Fruit fly (Drosophila melanogaster) whole organism, prepupa: Measurements from ENCODE around the gene CG34342.

Source experiments
- Blimp-1 ChIP-seq: fragments of 200-800 bp; sonication (Bioruptor generic); optimal IDR thresholded peaks from 3 replicates; lab custom pipeline; 2017; ENCODE audit warnings: missing biosample characterization, missing genetic modification characterization, mild to moderate bottlenecking, moderate library complexity, missing genetic modification reagents
- CG10631 ChIP-seq: fragments of 200-800 bp; sonication (Bioruptor generic); optimal IDR thresholded peaks from 2 replicates; lab custom pipeline; 2016; ENCODE audit warnings: missing biosample characterization, missing genetic modification characterization
- CG11902 ChIP-seq: fragments of 200-800 bp; sonication (Bioruptor generic); optimal IDR thresholded peaks from 3 replicates; lab custom pipeline; 2016; ENCODE audit warnings: missing biosample characterization, missing genetic modification characterization
- CG6163 ChIP-seq: fragments of 200-800 bp; sonication (Bioruptor generic); IDR thresholded peaks from 3 replicates; pipeline ENCODE4 v1.3.6; 2022; ENCODE audit warnings: missing biosample characterization, missing genetic modification characterization
- CG6276 ChIP-seq: fragments of 200-800 bp; sonication (Bioruptor generic); optimal IDR thresholded peaks from 2 replicates; lab custom pipeline; 2017; ENCODE audit warnings: missing biosample characterization, mild to moderate bottlenecking, missing genetic modification characterization
- CG6792 ChIP-seq: fragments of 200-800 bp; sonication (Bioruptor generic); optimal IDR thresholded peaks from 3 replicates; lab custom pipeline; 2016; ENCODE audit warnings: missing biosample characterization, missing genetic modification characterization
- CG6854 ChIP-seq: fragments of 200-800 bp; sonication (Bioruptor generic); optimal IDR thresholded peaks from 2 replicates; lab custom pipeline; 2017; ENCODE audit warnings: missing biosample characterization, mild to moderate bottlenecking, missing genetic modification characterization
- CG7368 ChIP-seq: fragments of 200-800 bp; sonication (Bioruptor generic); optimal IDR thresholded peaks from 3 replicates; lab custom pipeline; 2016; ENCODE audit warnings: missing biosample characterization, missing genetic modification characterization
- CG8632 ChIP-seq: fragments of 200-800 bp; sonication (Bioruptor generic); optimal IDR thresholded peaks from 3 replicates; lab custom pipeline; 2016; ENCODE audit warnings: missing biosample characterization, missing genetic modification characterization
- Eip78C ChIP-seq: fragments of 200-800 bp; sonication (Bioruptor generic); peaks from one replicate; lab custom pipeline; 2016; ENCODE audit warnings: missing biosample characterization, missing genetic modification characterization
- Eip93F ChIP-seq: fragments of 200-800 bp; sonication (Bioruptor generic); optimal IDR thresholded peaks from 2 replicates; lab custom pipeline; 2016; ENCODE audit warnings: missing biosample characterization, mild to moderate bottlenecking, missing genetic modification characterization
- Gug ChIP-seq: fragments of 200-800 bp; sonication (Bioruptor generic); IDR thresholded peaks from 2 replicates; pipeline ENCODE4 v1.3.6; 2022; ENCODE audit warnings: missing biosample characterization, missing genetic modification characterization
- Hr38 ChIP-seq: sonication (Bioruptor generic); optimal IDR thresholded peaks from 2 replicates; lab custom pipeline; 2016; ENCODE audit warnings: missing biosample characterization, missing genetic modification characterization
- Lpt ChIP-seq: fragments of 200-800 bp; sonication (Bioruptor generic); optimal IDR thresholded peaks from 3 replicates; lab custom pipeline; 2016; ENCODE audit warnings: missing biosample characterization, missing genetic modification characterization
- Smox ChIP-seq: fragments of 200-800 bp; sonication (Bioruptor generic); optimal IDR thresholded peaks from 3 replicates; lab custom pipeline; 2016; ENCODE audit warnings: missing biosample characterization, missing genetic modification characterization
- achi ChIP-seq: fragments of 200-800 bp; sonication (Bioruptor generic); optimal IDR thresholded peaks from 3 replicates; lab custom pipeline; 2016; ENCODE audit warnings: missing biosample characterization, missing genetic modification characterization
- cyc ChIP-seq: fragments of 200-800 bp; sonication (Bioruptor generic); optimal IDR thresholded peaks from 3 replicates; lab custom pipeline; 2016; ENCODE audit warnings: missing biosample characterization, missing genetic modification characterization
- fd59A ChIP-seq: fragments of 200-800 bp; sonication (Bioruptor generic); optimal IDR thresholded peaks from 2 replicates; lab custom pipeline; 2017; ENCODE audit warnings: missing biosample characterization, mild to moderate bottlenecking, missing genetic modification characterization, missing genetic modification reagents
- fkh ChIP-seq: fragments of 200-800 bp; sonication (Bioruptor generic); optimal IDR thresholded peaks from 3 replicates; lab custom pipeline; 2017; ENCODE audit warnings: missing biosample characterization, mild to moderate bottlenecking, missing genetic modification characterization, moderate library complexity
- salr ChIP-seq, 2 experiments: fragments of 200-800 bp; sonication (Bioruptor generic); optimal IDR thresholded peaks; 3 replicates each; lab custom pipeline; 2016 to 2018; ENCODE audit warnings: missing biosample characterization in 2 of 2, missing genetic modification characterization in 2 of 2, mild to moderate bottlenecking in 1 of 2
- ss ChIP-seq, 2 experiments: fragments of 200-800 bp; sonication (Bioruptor generic); optimal IDR thresholded peaks; 2 replicates in 1 of 2; 3 replicates in 1 of 2; lab custom pipeline; 2017 to 2018; ENCODE audit warnings: mild to moderate bottlenecking in 2 of 2, missing biosample characterization in 2 of 2, missing genetic modification characterization in 2 of 2, moderate library complexity in 1 of 2
- svp ChIP-seq: fragments of 200-800 bp; sonication (Bioruptor generic); peaks from one replicate; lab custom pipeline; 2016; ENCODE audit warnings: missing biosample characterization, missing genetic modification characterization
- vri ChIP-seq: fragments of 200-800 bp; sonication (Bioruptor generic); optimal IDR thresholded peaks from 3 replicates; lab custom pipeline; 2016; ENCODE audit warnings: missing biosample characterization, mild to moderate bottlenecking, missing genetic modification characterization

Gene CG34342

DNA sequence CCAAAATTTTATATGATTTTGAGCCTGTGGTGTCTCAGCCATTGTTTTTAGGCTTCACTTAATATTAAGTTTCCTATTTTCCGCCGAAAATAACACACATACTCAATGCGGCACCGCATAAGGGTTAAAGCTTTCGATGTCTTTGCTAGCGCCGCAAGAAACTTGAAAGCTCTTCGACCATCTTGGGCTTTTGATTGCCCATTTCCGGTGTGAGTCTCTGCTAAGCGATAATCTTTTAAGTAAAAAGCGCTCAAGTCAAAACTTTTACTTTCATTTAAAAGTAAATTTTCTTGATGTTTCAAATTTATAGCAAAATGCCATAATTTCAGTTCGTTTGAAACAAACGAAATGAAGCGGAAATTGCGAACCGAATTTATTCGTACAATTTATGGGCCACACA lies 1.3 kb upstream of the CG34342 start (continued):
- TF ChIP-seq cyc (GFP tag; lab: Kevin White, UChicago) (peak; percentile 85), salr (GFP tag; optimal IDR thresholded peaks at IDR 0.05; lab: Kevin White, UChicago) (peak in 1 of 2 experiments; percentile 67), fd59A (GFP tag; lab: Kevin White, UChicago) (peak; percentile 32), fkh (GFP tag; lab: Kevin White, UChicago) (no peak), CG8632 (GFP tag; lab: Kevin White, UChicago) (peak; percentile 57), CG10631 (GFP tag; lab: Kevin White, UChicago) (peak; percentile 59), CG6276 (GFP tag; lab: Kevin White, UChicago) (no peak)

DNA sequence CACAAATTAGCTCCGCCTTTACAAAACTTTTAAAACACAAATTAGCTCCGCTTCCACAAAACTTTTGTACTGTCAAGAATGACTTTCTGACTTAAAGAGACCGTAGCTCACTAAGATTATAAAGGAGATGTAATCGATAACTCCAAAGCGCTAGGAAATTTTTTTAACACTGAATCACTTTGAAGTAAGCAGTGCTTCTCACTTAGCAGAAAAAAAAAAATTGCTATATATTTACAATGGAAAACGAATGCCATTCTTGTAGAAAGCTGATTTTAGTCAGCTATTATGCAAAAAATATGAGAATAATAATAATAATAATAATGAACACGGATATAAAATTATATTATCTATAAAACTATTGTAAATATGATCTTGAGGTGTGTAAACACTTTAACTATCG lies 11.8 kb downstream of the CG34342 start, which contains the start of gene blanks:
Gene blanks (minus strand): TSS at position 101 of the 400 bp plus-strand sequence.
- TF ChIP-seq Smox, result no peak
- TF ChIP-seq fd59A (GFP tag; lab: Kevin White, UChicago), result no peak
- TF ChIP-seq ss (GFP tag; optimal IDR thresholded peaks at IDR 0.05; lab: Kevin White, UChicago), result no peak
- no peak for TF ChIP-seq achi (GFP tag; lab: Kevin White, UChicago)
- no peak for TF ChIP-seq fkh (GFP tag; lab: Kevin White, UChicago)
- no peak for TF ChIP-seq vri (GFP tag; lab: Kevin White, UChicago)
- TF ChIP-seq salr (GFP tag; optimal IDR thresholded peaks at IDR 0.05; lab: Kevin White, UChicago), result no peak
- no peak for TF ChIP-seq CG6792 (GFP tag; lab: Kevin White, UChicago)
- no peak for TF ChIP-seq CG7368 (GFP tag; lab: Kevin White, UChicago)
- no peak for TF ChIP-seq Eip93F
- TF ChIP-seq CG6854, result no peak
- no peak for TF ChIP-seq CG8632 (GFP tag; lab: Kevin White, UChicago)
- no peak for TF ChIP-seq CG11902 (GFP tag; lab: Kevin White, UChicago)
- no peak for TF ChIP-seq Lpt (GFP tag; lab: Kevin White, UChicago)
- no peak for TF ChIP-seq CG6163
- TF ChIP-seq svp, result no peak
- no peak for TF ChIP-seq Blimp-1 (GFP tag; lab: Kevin White, UChicago)
- no peak for TF ChIP-seq Eip78C (GFP tag; lab: Kevin White, UChicago)
- no peak for TF ChIP-seq Gug
- no peak for TF ChIP-seq Hr38 (GFP tag; lab: Kevin White, UChicago)

DNA sequence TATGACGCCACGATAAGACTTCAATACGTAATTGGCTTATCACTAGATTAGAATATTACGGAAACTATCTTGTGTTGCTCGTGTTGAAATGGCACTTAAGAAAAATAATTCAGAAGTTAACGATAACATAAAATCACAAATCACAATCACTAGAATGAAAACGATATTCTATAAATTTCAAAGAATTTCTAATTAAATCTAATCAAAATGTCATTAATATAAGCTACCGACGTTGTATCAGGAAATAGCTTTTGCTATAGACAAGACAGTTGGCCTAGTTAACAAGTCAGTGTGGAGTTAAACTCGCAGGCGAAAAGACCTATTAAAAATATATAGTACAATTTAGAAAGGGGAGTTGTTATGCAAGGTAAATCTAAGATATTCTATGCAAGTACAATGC lies 31.2 kb downstream of the CG34342 start, which contains the start of gene CG4835:
Gene CG4835 (plus strand): TSS at position 301 of the 400 bp plus-strand sequence.
- TF ChIP-seq vri (GFP tag; lab: Kevin White, UChicago), result no peak
